Fruit fly (Drosophila melanogaster) whole organism, embryonic: ENCODE results near the gene CG32452.

ENCODE experiments used
- CG11085 ChIP-seq: fragments of 200-800 bp; sonication (Bioruptor generic); IDR thresholded peaks from 2 replicates; pipeline ENCODE4 v1.3.6; 2022; ENCODE audit warnings: missing biosample characterization, missing genetic modification characterization
- CG17359 ChIP-seq: fragments of 200-800 bp; sonication (Bioruptor generic); optimal IDR thresholded peaks from 3 replicates; lab custom pipeline; 2018; ENCODE audit warnings: missing biosample characterization, mild to moderate bottlenecking, missing genetic modification characterization, moderate library complexity
- CG7556 ChIP-seq: fragments of 200-800 bp; sonication (Bioruptor generic); optimal IDR thresholded peaks from 2 replicates; lab custom pipeline; 2017; ENCODE audit warnings: missing biosample characterization, mild to moderate bottlenecking, missing genetic modification characterization
- CG9437 ChIP-seq: fragments of 200-800 bp; sonication (Bioruptor generic); optimal IDR thresholded peaks from 2 replicates; lab custom pipeline; 2018; ENCODE audit warnings: missing biosample characterization, mild to moderate bottlenecking, missing genetic modification characterization
- H2.0 ChIP-seq: fragments of 200-800 bp; sonication (Bioruptor generic); IDR thresholded peaks from 2 replicates; pipeline ENCODE4 v1.3.6; 2022; ENCODE audit warnings: missing biosample characterization, missing genetic modification characterization
- Lhr ChIP-seq: fragments of 200-800 bp; sonication (Bioruptor generic); optimal IDR thresholded peaks from 3 replicates; lab custom pipeline; 2017; ENCODE audit warnings: mild to moderate bottlenecking, missing biosample characterization, missing genetic modification reagents, missing genetic modification characterization
- Mad ChIP-seq: fragments of 200-800 bp; sonication (Bioruptor generic); optimal IDR thresholded peaks from 2 replicates; lab custom pipeline; 2016; ENCODE audit warnings: missing biosample characterization, missing genetic modification characterization
- NfI ChIP-seq: fragments of 200-800 bp; sonication (Bioruptor generic); optimal IDR thresholded peaks from 3 replicates; lab custom pipeline; 2018; ENCODE audit warnings: missing biosample characterization, mild to moderate bottlenecking, missing genetic modification characterization, moderate library complexity
- ci ChIP-seq: fragments of 200-800 bp; sonication (Bioruptor generic); IDR thresholded peaks from 3 replicates; pipeline ENCODE4 v1.3.6; 2022; ENCODE audit warnings: missing biosample characterization, missing genetic modification characterization
- insv ChIP-seq, 2 experiments: fragments of 200-800 bp; sonication (Bioruptor generic); optimal IDR thresholded peaks; 3 replicates each; lab custom pipeline; 2016 to 2018; ENCODE audit warnings: missing biosample characterization in 2 of 2, missing genetic modification characterization in 2 of 2
- peb ChIP-seq: fragments of 200-800 bp; sonication (Bioruptor generic); IDR thresholded peaks from 2 replicates; pipeline ENCODE4 v1.3.6; 2022; ENCODE audit warnings: missing biosample characterization, missing genetic modification characterization

DNA sequence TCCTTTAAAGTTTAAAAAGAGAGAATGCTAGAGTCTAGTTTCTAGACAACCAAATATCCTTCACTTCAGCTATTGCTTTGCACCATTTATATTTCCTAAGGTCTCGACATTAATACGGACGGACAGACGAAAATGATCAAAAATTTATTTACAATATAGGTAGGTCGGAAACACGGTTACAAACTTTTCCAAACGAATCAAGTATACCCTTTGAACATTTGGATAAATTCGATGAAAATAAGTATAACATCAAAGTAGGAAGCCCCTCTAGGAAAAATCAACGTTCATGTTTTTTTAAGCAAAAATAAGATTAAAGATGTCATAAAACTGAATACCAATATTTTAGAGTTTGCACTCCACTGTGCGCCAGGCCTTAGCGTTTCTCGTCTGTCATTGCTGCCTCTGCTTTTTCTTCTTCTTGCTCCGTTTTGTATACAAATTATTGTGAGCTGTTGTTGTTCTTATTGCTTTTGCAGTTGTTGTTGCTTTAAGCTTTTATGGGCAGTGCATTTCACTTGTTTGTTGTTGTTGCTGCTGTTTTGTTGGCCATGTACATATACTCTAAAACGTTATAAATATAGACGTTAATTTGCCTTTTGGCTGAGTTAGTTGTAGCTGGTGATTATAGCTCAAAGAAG, 25.5 kb downstream of the CG32452 start:
- TF ChIP-seq Lhr (no peak), ci (GFP tag; lab: Robert Waterston, UW) (no peak), CG7556 (peak; percentile 22), Mad (no peak), CG11085 (GFP tag; lab: Robert Waterston, UW) (no peak), CG17359 (tag; lab: Kevin White, UChicago) (no peak), insv (GFP tag; optimal IDR thresholded peaks at IDR 0.05; lab: Kevin White, UChicago) (no peak), NfI (no peak), H2.0 (no peak), peb (GFP tag; lab: Robert Waterston, UW) (no peak), CG9437 (GFP tag; lab: Kevin White, UChicago) (peak; percentile 35)
